Worm (Caenorhabditis elegans): ENCODE results near the gene C34C12.1.
A peak's percentile ranks its signal among the peaks of the same experiment; 100 is the strongest.

Gene C34C12.1

ce11 chrIII:3471403-3472053, 17.4 kb downstream of the C34C12.1 start, which contains the start of gene rsu-1 (continued):
- TF ChIP-seq sdc-2 (tag; optimal IDR thresholded peaks at IDR 0.05) (peak; percentile 48), nhr-11 (tag; optimal IDR thresholded peaks at IDR 0.05) (no peak), dmd-4 (tag; optimal IDR thresholded peaks at IDR 0.05; ENCODE audit: borderline replicate concordance) (no peak), C08G9.2 (tag; optimal IDR thresholded peaks at IDR 0.05) (peak; percentile 25), C38D4.7 (GFP tag; optimal IDR thresholded peaks at IDR 0.05) (no peak)

- TF ChIP-seq dve-1 (tag; optimal IDR thresholded peaks at IDR 0.05) (no peak), eyg-1 (tag; optimal IDR thresholded peaks at IDR 0.05) (no peak), F13H6.1 (tag; optimal IDR thresholded peaks at IDR 0.05) (no peak), fkh-10 (GFP tag; optimal IDR thresholded peaks at IDR 0.05) (no peak), hlh-30 (tag; optimal IDR thresholded peaks at IDR 0.05; ENCODE audit: insufficient read depth) (no peak), sdc-2 (tag; optimal IDR thresholded peaks at IDR 0.05) (no peak)
Measured at ce11 chrIII:3475014-3475413, 20.9 kb downstream of the C34C12.1 start.

ce11 chrIII:3475497-3475896, 21.4 kb downstream of the C34C12.1 start, which contains the start of gene C34C12.9:
Gene C34C12.9 (minus strand): TSS chrIII:3475512.
- TF ChIP-seq hlh-8 (tag; optimal IDR thresholded peaks at IDR 0.05) (no peak), tbx-7 (tag; optimal IDR thresholded peaks at IDR 0.05) (no peak), lin-11 (tag; optimal IDR thresholded peaks at IDR 0.05) (no peak), ahr-1 (tag; optimal IDR thresholded peaks at IDR 0.05) (no peak), tbx-2 (tag; optimal IDR thresholded peaks at IDR 0.05) (no peak), pros-1 (tag; optimal IDR thresholded peaks at IDR 0.05) (no peak), pax-1 (tag; optimal IDR thresholded peaks at IDR 0.05) (no peak), ztf-16 (tag; optimal IDR thresholded peaks at IDR 0.05) (no peak), ref-2 (tag; optimal IDR thresholded peaks at IDR 0.05) (no peak), pag-3 (tag; optimal IDR thresholded peaks at IDR 0.05; ENCODE audit: borderline replicate concordance) (no peak), nhr-11 (tag; optimal IDR thresholded peaks at IDR 0.05) (no peak), ceh-45 (GFP tag; IDR thresholded peaks at IDR 0.05) (no peak)

- TF ChIP-seq unc-55 (GFP tag; optimal IDR thresholded peaks at IDR 0.05): no peak
- TF ChIP-seq fkh-6 (tag; optimal IDR thresholded peaks at IDR 0.05): peak; percentile 76
- TF ChIP-seq zip-5 (tag; optimal IDR thresholded peaks at IDR 0.05): peak; percentile 98
- TF ChIP-seq ref-2 (tag; optimal IDR thresholded peaks at IDR 0.05): peak; percentile 95
- TF ChIP-seq ets-4 (tag; optimal IDR thresholded peaks at IDR 0.05): peak; percentile 98
- TF ChIP-seq ceh-48 (tag; optimal IDR thresholded peaks at IDR 0.05): no peak
- TF ChIP-seq ceh-31 (tag; optimal IDR thresholded peaks at IDR 0.05): peak; percentile 99
- TF ChIP-seq ceh-34 (tag; optimal IDR thresholded peaks at IDR 0.05): peak; percentile 71
- TF ChIP-seq elt-4 (tag; optimal IDR thresholded peaks at IDR 0.05): peak; percentile 75
- TF ChIP-seq tbx-7 (tag; optimal IDR thresholded peaks at IDR 0.05): peak; percentile 99
- peak; percentile 96 for TF ChIP-seq mec-3 (tag; optimal IDR thresholded peaks at IDR 0.05; ENCODE audit: borderline replicate concordance)
- peak; percentile 88 for TF ChIP-seq elt-2 (tag; optimal IDR thresholded peaks at IDR 0.05)
- TF ChIP-seq nhr-232 (tag; optimal IDR thresholded peaks at IDR 0.05): no peak
- peak; percentile 97 for TF ChIP-seq pqm-1 (tag; optimal IDR thresholded peaks at IDR 0.05)
- TF ChIP-seq lin-11 (tag; optimal IDR thresholded peaks at IDR 0.05): peak; percentile 41
- TF ChIP-seq che-1 (tag; optimal IDR thresholded peaks at IDR 0.05): peak; percentile 36
- no peak for TF ChIP-seq madf-2 (tag; optimal IDR thresholded peaks at IDR 0.05)
- peak; percentile 71 for TF ChIP-seq sdc-2 (tag; optimal IDR thresholded peaks at IDR 0.05)
- no peak for TF ChIP-seq pat-9 (tag; optimal IDR thresholded peaks at IDR 0.05)
- no peak for TF ChIP-seq dve-1 (tag; optimal IDR thresholded peaks at IDR 0.05)
- no peak for TF ChIP-seq ama-1 (optimal IDR thresholded peaks at IDR 0.05)
- TF ChIP-seq nhr-11 (tag; optimal IDR thresholded peaks at IDR 0.05): no peak
- no peak for TF ChIP-seq ceh-9 (tag; optimal IDR thresholded peaks at IDR 0.05)
- TF ChIP-seq hlh-6 (tag; optimal IDR thresholded peaks at IDR 0.05): no peak
- TF ChIP-seq ahr-1 (tag; optimal IDR thresholded peaks at IDR 0.05): peak; percentile 90
- TF ChIP-seq syd-9 (tag; optimal IDR thresholded peaks at IDR 0.05): peak; percentile 22
- TF ChIP-seq T23F11.4 (GFP tag; optimal IDR thresholded peaks at IDR 0.05): no peak
- no peak for TF ChIP-seq ceh-30 (tag; optimal IDR thresholded peaks at IDR 0.05)
- no peak for TF ChIP-seq pha-4 (tag; optimal IDR thresholded peaks at IDR 0.05)
- TF ChIP-seq K02D7.2 (tag; optimal IDR thresholded peaks at IDR 0.05): no peak
- TF ChIP-seq pros-1 (tag; optimal IDR thresholded peaks at IDR 0.05): no peak
- TF ChIP-seq ceh-14 (tag; optimal IDR thresholded peaks at IDR 0.05): peak; percentile 95
- peak; percentile 74 for TF ChIP-seq pha-2 (tag; optimal IDR thresholded peaks at IDR 0.05)
- TF ChIP-seq C38D4.7 (GFP tag; optimal IDR thresholded peaks at IDR 0.05): peak; percentile 56
- no peak for TF ChIP-seq fkh-10 (GFP tag; optimal IDR thresholded peaks at IDR 0.05)
Measured at ce11 chrIII:3476245-3476644, 22.1 kb downstream of the C34C12.1 start.

Data from whole organism, late embryonic.